Worm (Caenorhabditis elegans): Measurements from ENCODE around the gene T19E7.6.

Gene T19E7.6

DNA sequence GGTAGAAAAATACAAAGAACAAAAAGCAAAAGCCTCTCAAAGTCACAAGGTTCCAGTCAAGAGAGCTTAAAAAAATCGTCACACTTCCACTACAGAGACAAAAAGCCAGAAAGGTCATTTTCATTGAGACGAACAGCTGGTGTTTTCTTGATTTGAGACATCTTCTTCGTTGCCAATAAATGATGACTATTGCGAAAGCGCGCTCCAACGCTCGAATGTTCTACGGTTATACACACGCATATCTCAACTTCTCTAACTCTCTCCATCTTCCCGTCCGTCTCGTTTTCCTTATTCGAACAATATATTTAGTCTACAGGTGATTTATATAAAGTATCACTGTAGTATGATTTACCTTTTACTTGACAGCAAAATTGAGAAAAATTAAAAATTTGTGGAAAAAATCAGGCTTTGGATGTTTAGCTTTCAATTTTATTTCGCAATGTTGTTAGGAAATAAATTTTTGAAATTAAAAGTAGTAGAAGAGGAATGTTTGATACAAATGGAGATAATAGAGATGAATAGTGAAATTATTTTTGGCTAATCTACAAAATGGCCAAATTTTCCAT lies 3.9 kb downstream of the T19E7.6 start:
- no peak for TF ChIP-seq C17E4.6 (GFP tag; IDR thresholded peaks at IDR 0.05)
- TF ChIP-seq ekl-4 (GFP tag; IDR thresholded peaks at IDR 0.05): peak; percentile 53; the same call in 1 of the 2 replicates
- no peak for TF ChIP-seq snpc-3.4 (tag; optimal IDR thresholded peaks at IDR 0.05)
- TF ChIP-seq nhr-80 (tag; optimal IDR thresholded peaks at IDR 0.05): no peak
- no peak for TF ChIP-seq hlh-26 (GFP tag; conservative IDR thresholded peaks at IDR 0.05)
- no peak for TF ChIP-seq hlh-12 (tag; optimal IDR thresholded peaks at IDR 0.05)
- TF ChIP-seq lir-1 (GFP tag; conservative IDR thresholded peaks at IDR 0.05): 0 out of 2 replicates have a peak, but pooled peaks have one; percentile 24
- no peak for TF ChIP-seq bed-2 (GFP tag; IDR thresholded peaks at IDR 0.05)
- no peak for TF ChIP-seq egl-18 (GFP tag; IDR thresholded peaks at IDR 0.05)
- TF ChIP-seq ztf-3 (GFP tag; optimal IDR thresholded peaks at IDR 0.05): no peak
- TF ChIP-seq die-1 (tag; optimal IDR thresholded peaks at IDR 0.05): no peak
- TF ChIP-seq let-607 (tag; optimal IDR thresholded peaks at IDR 0.05): no peak
- no peak for TF ChIP-seq lsl-1 (GFP tag; optimal IDR thresholded peaks at IDR 0.05)
- TF ChIP-seq T07F8.4 (tag; optimal IDR thresholded peaks at IDR 0.05): no peak
- no peak for TF ChIP-seq ztf-25 (GFP tag; IDR thresholded peaks at IDR 0.05)
- no peak for TF ChIP-seq zfh-2 (GFP tag; conservative IDR thresholded peaks at IDR 0.05)
- TF ChIP-seq F33H1.4 (GFP tag; IDR thresholded peaks at IDR 0.05): no peak
- no peak for TF ChIP-seq let-526 (GFP tag; IDR thresholded peaks at IDR 0.05)
- no peak for TF ChIP-seq xnd-1 (tag; optimal IDR thresholded peaks at IDR 0.05)
- TF ChIP-seq nhr-27 (tag; optimal IDR thresholded peaks at IDR 0.05): no peak
- no peak for TF ChIP-seq ceh-100 (GFP tag; IDR thresholded peaks at IDR 0.05)
- no peak for TF ChIP-seq nfya-1 (tag; optimal IDR thresholded peaks at IDR 0.05; ENCODE audit: borderline replicate concordance, insufficient read depth)
- TF ChIP-seq ets-4 (GFP tag; optimal IDR thresholded peaks at IDR 0.05): no peak
- no peak for TF ChIP-seq T26A5.8 (tag; optimal IDR thresholded peaks at IDR 0.05)
- no peak for TF ChIP-seq ama-1 (optimal IDR thresholded peaks at IDR 0.05)
- TF ChIP-seq ama-1 (GFP tag; optimal IDR thresholded peaks at IDR 0.05): no peak
- no peak for TF ChIP-seq madf-3 (GFP tag; IDR thresholded peaks at IDR 0.05)
- 0 out of 2 replicates have a peak, but pooled peaks have one; percentile 29 for TF ChIP-seq K11D2.4 (GFP tag; IDR thresholded peaks at IDR 0.05)
- peak; percentile 11 for TF ChIP-seq efl-1 (GFP tag; optimal IDR thresholded peaks at IDR 0.05)
- TF ChIP-seq egrh-3 (GFP tag; IDR thresholded peaks at IDR 0.05): no peak
- peak; percentile 11 for TF ChIP-seq atf-7 (tag; optimal IDR thresholded peaks at IDR 0.05)
- no peak for TF ChIP-seq ceh-79 (tag; optimal IDR thresholded peaks at IDR 0.05)
- no peak for TF ChIP-seq ztf-6 (GFP tag; IDR thresholded peaks at IDR 0.05)
- TF ChIP-seq F39B2.1 (GFP tag; IDR thresholded peaks at IDR 0.05): no peak
- 0 out of 2 replicates have a peak, but pooled peaks have one; percentile 13 for TF ChIP-seq lin-26 (GFP tag; IDR thresholded peaks at IDR 0.05)
- TF ChIP-seq mcd-1 (GFP tag; IDR thresholded peaks at IDR 0.05): peak; percentile 10; the same call in 1 of the 2 replicates
- no peak for TF ChIP-seq egl-44 (GFP tag; IDR thresholded peaks at IDR 0.05)
- peak; percentile 3 for TF ChIP-seq ceh-27 (GFP tag; optimal IDR thresholded peaks at IDR 0.05)
- TF ChIP-seq ceh-58 (GFP tag; IDR thresholded peaks at IDR 0.05): no peak
- no peak for TF ChIP-seq B0336.3 (GFP tag; IDR thresholded peaks at IDR 0.05)
- TF ChIP-seq unc-130 (GFP tag; optimal IDR thresholded peaks at IDR 0.05): no peak
- TF ChIP-seq ztf-26 (tag; optimal IDR thresholded peaks at IDR 0.05): no peak
- no peak for TF ChIP-seq somi-1 (GFP tag; optimal IDR thresholded peaks at IDR 0.05)
- TF ChIP-seq sea-2 (GFP tag; IDR thresholded peaks at IDR 0.05): no peak
- TF ChIP-seq ceh-91 (GFP tag; IDR thresholded peaks at IDR 0.05): no peak
- TF ChIP-seq fkh-3 (tag; optimal IDR thresholded peaks at IDR 0.05): no peak
- TF ChIP-seq hmg-20 (GFP tag; IDR thresholded peaks at IDR 0.05): no peak
- TF ChIP-seq lsy-27 (tag; optimal IDR thresholded peaks at IDR 0.05; ENCODE audit: borderline replicate concordance, insufficient read depth): no peak
- TF ChIP-seq ztf-22 (GFP tag; optimal IDR thresholded peaks at IDR 0.05): no peak

All from whole organism, young adult.